Fruit fly (Drosophila melanogaster): ENCODE measurements around the gene CG43755.
A peak's percentile ranks its signal among the peaks of the same experiment; 100 is the strongest.

dm6 chr2L:286421-286820 lies 43.1 kb downstream of the CG43755 start:
- TF ChIP-seq CG15710 (tag; optimal IDR thresholded peaks at IDR 0.05) (peak; percentile 52), gl (tag; optimal IDR thresholded peaks at IDR 0.05) (peak; percentile 77), D1 (tag; optimal IDR thresholded peaks at IDR 0.05) (no peak), Pif1A (GFP tag; optimal IDR thresholded peaks at IDR 0.05) (peak; percentile 73), CG34367 (tag; optimal IDR thresholded peaks at IDR 0.05) (peak; percentile 38), EcR (GFP tag; optimal IDR thresholded peaks at IDR 0.05) (peak; percentile 20), CG4496 (GFP tag; IDR thresholded peaks at IDR 0.05) (peak; percentile 81), CG10348 (GFP tag; IDR thresholded peaks at IDR 0.05) (no peak), rn (GFP tag; IDR thresholded peaks at IDR 0.05) (no peak), CG17806 (tag; optimal IDR thresholded peaks at IDR 0.05) (peak; percentile 56), CG8159 (tag; optimal IDR thresholded peaks at IDR 0.05) (peak; percentile 70)
